Worm (Caenorhabditis elegans): ENCODE data around the gene M01D1.12.

ce11 chrII:1049849-1050248 is 23.1 kb downstream of the M01D1.12 start, which contains the start of gene fbxb-40:
- no peak for TF ChIP-seq lin-13 (tag; optimal IDR thresholded peaks at IDR 0.05)
- TF ChIP-seq nhr-28 (tag; optimal IDR thresholded peaks at IDR 0.05), result no peak
- no peak for TF ChIP-seq ces-1 (GFP tag; optimal IDR thresholded peaks at IDR 0.05)

All from whole organism, mixed stage, embryonic.